Worm (Caenorhabditis elegans): ENCODE measurements around the gene ZK617.26.

DNA sequence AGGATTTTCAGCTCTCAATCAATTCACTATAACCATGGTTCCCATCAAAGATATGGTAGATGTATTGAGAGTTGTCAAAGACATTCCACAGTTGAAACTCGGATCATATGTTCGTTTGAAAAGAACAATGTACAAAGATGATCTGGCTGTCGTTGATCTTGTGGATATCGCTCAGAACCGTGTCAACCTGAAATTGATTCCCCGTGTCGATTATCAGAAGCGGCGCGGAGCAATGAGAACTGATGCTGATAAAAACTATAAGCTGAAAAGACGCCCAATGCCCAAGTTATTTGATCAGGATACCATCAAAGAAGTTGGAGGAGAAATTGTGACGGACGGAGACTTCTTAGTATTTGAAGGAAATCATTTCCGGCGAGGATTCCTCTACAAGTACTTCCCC is 41.7 kb upstream of the ZK617.26 start:
- TF ChIP-seq pha-4 (tag; optimal IDR thresholded peaks at IDR 0.05) = no peak
- TF ChIP-seq tbx-2 (tag; optimal IDR thresholded peaks at IDR 0.05) = no peak
- no peak for TF ChIP-seq fkh-10 (GFP tag; optimal IDR thresholded peaks at IDR 0.05)
- TF ChIP-seq unc-39 (tag; optimal IDR thresholded peaks at IDR 0.05) = no peak
- no peak for TF ChIP-seq unc-62 (GFP tag; optimal IDR thresholded peaks at IDR 0.05)
- no peak for TF ChIP-seq mdl-1 (tag; optimal IDR thresholded peaks at IDR 0.05)
- TF ChIP-seq nhr-237 (tag; optimal IDR thresholded peaks at IDR 0.05) = no peak
- TF ChIP-seq egl-27 (tag; optimal IDR thresholded peaks at IDR 0.05) = no peak
- no peak for TF ChIP-seq nhr-76 (tag; optimal IDR thresholded peaks at IDR 0.05)

Data from whole organism, L3 larva.